Worm (Caenorhabditis elegans) whole organism, L4 larva: ENCODE data around the gene puf-9.

Experiments
- F10B5.3 ChIP-seq: sonication (generic microtip); optimal IDR thresholded peaks from 2 replicates; lab custom pipeline; 2016; ENCODE audit warnings: mild to moderate bottlenecking, missing genetic modification characterization, missing compliant biosample characterization
- F26F4.8 ChIP-seq: fragments of 200-800 bp; sonication (Bioruptor generic); conservative IDR thresholded peaks from 2 replicates; pipeline ENCODE4 v1.3.6; 2022; ENCODE audit warnings: missing genetic modification characterization, missing compliant biosample characterization
- F44E2.7 ChIP-seq: fragments of 200-800 bp; sonication (Bioruptor generic); IDR thresholded peaks from 2 replicates; pipeline ENCODE4 v2.1.2; 2022; ENCODE audit warnings: missing genetic modification characterization, missing compliant biosample characterization
- F49E8.2 ChIP-seq: sonication (generic microtip); optimal IDR thresholded peaks from 2 replicates; lab custom pipeline; 2016; ENCODE audit warnings: missing compliant biosample characterization, mild to moderate bottlenecking, missing genetic modification characterization, borderline replicate concordance
- R02D3.7 ChIP-seq: fragments of 150-350 bp; sonication (generic microtip); optimal IDR thresholded peaks from 3 replicates; lab custom pipeline; 2014; ENCODE audit warnings: missing biosample characterization, missing genetic modification characterization
- T26A8.4 ChIP-seq: fragments of 200-800 bp; sonication (Bioruptor generic); IDR thresholded peaks from 2 replicates; pipeline ENCODE4 v1.3.6; 2022; ENCODE audit warnings: missing genetic modification characterization, missing compliant biosample characterization
- Y105C5A.15 ChIP-seq: fragments of 200-800 bp; sonication (Bioruptor generic); IDR thresholded peaks from 2 replicates; pipeline ENCODE4 v1.3.6; 2022; ENCODE audit warnings: missing genetic modification characterization, missing compliant biosample characterization
- ceh-20 ChIP-seq: fragments of 200-800 bp; sonication (Bioruptor generic); IDR thresholded peaks from 2 replicates; pipeline ENCODE4 v1.3.6; 2022; ENCODE audit warnings: missing genetic modification reagents, missing genetic modification characterization, missing compliant biosample characterization
- ceh-28 ChIP-seq: fragments of 150-350 bp; optimal IDR thresholded peaks from 2 replicates; lab custom pipeline; 2014; ENCODE audit warnings: missing biosample characterization, missing genetic modification reagents, missing genetic modification characterization
- ceh-44 ChIP-seq: fragments of 200-800 bp; sonication (Bioruptor generic); IDR thresholded peaks from 2 replicates; pipeline ENCODE4 v1.3.6; 2022; ENCODE audit warnings: missing genetic modification reagents, missing genetic modification characterization, missing compliant biosample characterization
- daf-8 ChIP-seq: fragments of 200-800 bp; sonication (Bioruptor generic); IDR thresholded peaks from 2 replicates; pipeline ENCODE4 v1.3.6; 2022; ENCODE audit warnings: missing genetic modification characterization, missing compliant biosample characterization
- dmd-6 ChIP-seq: fragments of 200-800 bp; sonication (Bioruptor generic); IDR thresholded peaks from 2 replicates; pipeline ENCODE4 v1.3.6; 2022; ENCODE audit warnings: missing genetic modification reagents, missing genetic modification characterization, missing compliant biosample characterization
- dmd-8 ChIP-seq: fragments of 200-800 bp; sonication (Bioruptor generic); IDR thresholded peaks from 2 replicates; pipeline ENCODE4 v1.3.6; 2022; ENCODE audit warnings: missing genetic modification characterization, missing compliant biosample characterization
- dpl-1 ChIP-seq: fragments of 150-350 bp; optimal IDR thresholded peaks from 2 replicates; lab custom pipeline; 2014; ENCODE audit warnings: missing biosample characterization, missing genetic modification reagents, missing genetic modification characterization
- duxl-1 ChIP-seq: sonication (generic microtip); optimal IDR thresholded peaks from 2 replicates; lab custom pipeline; 2016; ENCODE audit warnings: mild to moderate bottlenecking, missing genetic modification characterization, moderate library complexity, missing compliant biosample characterization; ENCODE audit not compliant: poor library complexity
- hlh-30 ChIP-seq: sonication (generic microtip); optimal IDR thresholded peaks from 2 replicates; lab custom pipeline; 2017; ENCODE audit warnings: antibody characterized with exemption, mild to moderate bottlenecking, missing genetic modification characterization, missing compliant biosample characterization; ENCODE audit not compliant: insufficient read depth
- lin-29 ChIP-seq: fragments of 200-800 bp; sonication (Bioruptor generic); IDR thresholded peaks from 2 replicates; pipeline ENCODE4 v1.3.6; 2022; ENCODE audit warnings: missing genetic modification reagents, missing genetic modification characterization, missing compliant biosample characterization
- lin-39 ChIP-seq: fragments of 150-350 bp; optimal IDR thresholded peaks from 2 replicates; lab custom pipeline; 2014; ENCODE audit warnings: missing biosample characterization, missing genetic modification reagents, missing genetic modification characterization
- lsy-2 ChIP-seq, 2 experiments: fragments of 150-350 bp in 1 of 2; sonication (generic microtip) in 1 of 2; optimal IDR thresholded peaks; 2 replicates each; lab custom pipeline; 2014 to 2017; ENCODE audit warnings: missing biosample characterization in 2 of 2, missing genetic modification characterization in 2 of 2
- mdl-1 ChIP-seq, 2 experiments: fragments of 150-350 bp in 1 of 2; sonication (generic microtip) in 1 of 2; optimal IDR thresholded peaks; 2 replicates each; lab custom pipeline; 2014 to 2017; ENCODE audit warnings: missing biosample characterization in 2 of 2, missing genetic modification characterization in 2 of 2
- mep-1 ChIP-seq: fragments of 150-350 bp; sonication (generic microtip); optimal IDR thresholded peaks from 3 replicates; lab custom pipeline; 2014; ENCODE audit warnings: missing biosample characterization, missing genetic modification characterization
- mes-2 ChIP-seq: sonication (generic microtip); optimal IDR thresholded peaks from 2 replicates; lab custom pipeline; 2016; ENCODE audit warnings: missing genotype, mild to moderate bottlenecking, missing genetic modification characterization, missing compliant biosample characterization; ENCODE audit not compliant: poor library complexity, severe bottlenecking
- mxl-2 ChIP-seq: fragments of 200-800 bp; sonication (Bioruptor generic); conservative IDR thresholded peaks from 2 replicates; pipeline ENCODE4 v1.3.6; 2022; ENCODE audit warnings: missing genetic modification reagents, missing genetic modification characterization, missing compliant biosample characterization
- mxl-3 ChIP-seq: fragments of 200-800 bp; sonication (Bioruptor generic); optimal IDR thresholded peaks from 2 replicates; lab custom pipeline; 2018; ENCODE audit warnings: mild to moderate bottlenecking, missing genetic modification characterization, missing compliant biosample characterization
- nhr-28 ChIP-seq: fragments of 150-350 bp; optimal IDR thresholded peaks from 2 replicates; lab custom pipeline; 2014; ENCODE audit warnings: missing biosample characterization, missing genetic modification characterization
- nhr-41 ChIP-seq: fragments of 200-800 bp; sonication (Bioruptor generic); IDR thresholded peaks from 2 replicates; pipeline ENCODE4 v1.3.6; 2022; ENCODE audit warnings: missing genetic modification reagents, missing genetic modification characterization, missing compliant biosample characterization
- nhr-42 ChIP-seq: fragments of 200-800 bp; sonication (Bioruptor generic); IDR thresholded peaks from 2 replicates; pipeline ENCODE4 v1.3.6; 2022; ENCODE audit warnings: missing genetic modification characterization, missing compliant biosample characterization
- nhr-48 ChIP-seq: sonication (generic microtip); optimal IDR thresholded peaks from 2 replicates; lab custom pipeline; 2016; ENCODE audit warnings: mild to moderate bottlenecking, missing genetic modification characterization, missing compliant biosample characterization
- pqm-1 ChIP-seq: sonication (generic microtip); optimal IDR thresholded peaks from 2 replicates; lab custom pipeline; 2017; ENCODE audit warnings: missing biosample characterization, missing genetic modification characterization
- sdz-12 ChIP-seq: fragments of 200-800 bp; sonication (Bioruptor generic); optimal IDR thresholded peaks from 2 replicates; lab custom pipeline; 2018; ENCODE audit warnings: mild to moderate bottlenecking, missing genetic modification characterization, missing compliant biosample characterization
- skn-1 ChIP-seq: fragments of 150-350 bp; optimal IDR thresholded peaks from 2 replicates; lab custom pipeline; 2014; ENCODE audit warnings: missing biosample characterization, missing genetic modification characterization
- snpc-4 ChIP-seq: fragments of 150-350 bp; optimal IDR thresholded peaks from 2 replicates; lab custom pipeline; 2014; ENCODE audit warnings: missing biosample characterization, missing genetic modification characterization
- unc-130 ChIP-seq: sonication (generic microtip); optimal IDR thresholded peaks from 2 replicates; lab custom pipeline; 2016; ENCODE audit warnings: missing genetic modification reagents, missing genetic modification characterization, missing compliant biosample characterization
- unc-62 ChIP-seq, 3 experiments: fragments of 150-350 bp in 1 of 3; sonication (generic microtip); optimal IDR thresholded peaks in 2 of 3; peaks in 1 of 3; 1 replicate in 1 of 3; 2 replicates in 2 of 3; lab custom pipeline; 2014 to 2017; ENCODE audit warnings: missing biosample characterization in 3 of 3, missing genetic modification characterization in 3 of 3, missing genetic modification reagents in 3 of 3, missing genotype in 1 of 3
- zag-1 ChIP-seq: fragments of 150-350 bp; optimal IDR thresholded peaks from 2 replicates; lab custom pipeline; 2014; ENCODE audit warnings: missing biosample characterization, missing genetic modification characterization
- zfp-2 ChIP-seq: sonication (generic microtip); optimal IDR thresholded peaks from 2 replicates; lab custom pipeline; 2016; ENCODE audit warnings: mild to moderate bottlenecking, missing genetic modification characterization, missing compliant biosample characterization
- zip-11 ChIP-seq: fragments of 200-800 bp; sonication (Bioruptor generic); IDR thresholded peaks from 2 replicates; pipeline ENCODE4 v1.3.6; 2022; ENCODE audit warnings: missing genetic modification characterization, missing compliant biosample characterization
- ztf-11 ChIP-seq: fragments of 150-350 bp; optimal IDR thresholded peaks from 2 replicates; lab custom pipeline; 2014; ENCODE audit warnings: missing biosample characterization, missing genetic modification characterization

Gene puf-9

ce11 chrX:5848703-5849102 is 7.3 kb downstream of the puf-9 start, which contains the start of gene atat-2 (continued):
- no peak for TF ChIP-seq mes-2 (tag; lab: Kevin White, UChicago)
- TF ChIP-seq mxl-3 (GFP tag; lab: Kevin White, UChicago), result peak; percentile 52
- TF ChIP-seq nhr-42 (GFP tag; lab: Robert Waterston, UW), result no peak
- peak; percentile 59 for TF ChIP-seq hlh-30 (tag; lab: Kevin White, UChicago)
- no peak for TF ChIP-seq R02D3.7 (tag; lab: Kevin White, UChicago)
- no peak for TF ChIP-seq nhr-48 (tag; lab: Kevin White, UChicago)
- TF ChIP-seq pqm-1 (tag; lab: Kevin White, UChicago), result no peak
- TF ChIP-seq daf-8 (GFP tag; lab: Robert Waterston, UW), result no peak
- no peak for TF ChIP-seq lin-29
- peak; percentile 1 to 38 for TF ChIP-seq lsy-2 (tag; optimal IDR thresholded peaks at IDR 0.05; lab: Kevin White, UChicago)
- no peak for TF ChIP-seq Y105C5A.15 (GFP tag; lab: Robert Waterston, UW)
- no peak for TF ChIP-seq snpc-4 (tag; lab: Kevin White, UChicago)
- no peak for TF ChIP-seq dmd-8 (GFP tag; lab: Robert Waterston, UW)
- no peak for TF ChIP-seq zip-11 (GFP tag; lab: Robert Waterston, UW)
- no peak for TF ChIP-seq F49E8.2 (tag; lab: Kevin White, UChicago)
- TF ChIP-seq ceh-28 (tag; lab: Kevin White, UChicago), result no peak
- TF ChIP-seq nhr-28, result peak; percentile 57
- TF ChIP-seq skn-1 (tag; lab: Kevin White, UChicago), result no peak
- TF ChIP-seq unc-130 (GFP tag; lab: Kevin White, UChicago), result no peak
- TF ChIP-seq ceh-44, result no peak
- TF ChIP-seq ceh-20 (GFP tag; lab: Robert Waterston, UW), result no peak
- TF ChIP-seq dmd-6 (GFP tag; lab: Robert Waterston, UW), result no peak
- no peak for TF ChIP-seq lin-39 (tag; lab: Kevin White, UChicago)
- no peak for TF ChIP-seq ztf-11 (tag; lab: Kevin White, UChicago)
- no peak for TF ChIP-seq dpl-1 (GFP tag; lab: Kevin White, UChicago)
- TF ChIP-seq T26A8.4 (GFP tag; lab: Robert Waterston, UW), result 0 out of 2 replicates have a peak, but pooled peaks have one; percentile 22
- TF ChIP-seq mep-1 (tag; lab: Kevin White, UChicago), result peak; percentile 12
- TF ChIP-seq zfp-2, result no peak
- TF ChIP-seq F10B5.3 (tag; lab: Kevin White, UChicago), result no peak
- TF ChIP-seq nhr-41, result no peak
- TF ChIP-seq mxl-2 (GFP tag; lab: Robert Waterston, UW), result no peak
- TF ChIP-seq duxl-1 (tag; lab: Kevin White, UChicago), result no peak
- TF ChIP-seq F26F4.8 (GFP tag; lab: Robert Waterston, UW), result no peak
- TF ChIP-seq, all 104 proteins: peak for 10

ce11 chrX:5850472-5850871 is 9.1 kb downstream of the puf-9 start:
- TF ChIP-seq zag-1 (tag; lab: Kevin White, UChicago) (no peak), sdz-12 (GFP tag; lab: Kevin White, UChicago) (no peak)
- TF ChIP-seq, all 104 proteins: peak for 0

- TF ChIP-seq mdl-1 (tag; optimal IDR thresholded peaks at IDR 0.05; lab: Kevin White, UChicago) (no peak), F44E2.7 (GFP tag; lab: Robert Waterston, UW) (no peak), zip-11 (GFP tag; lab: Robert Waterston, UW) (no peak), unc-62 (GFP tag; optimal IDR thresholded peaks at IDR 0.05 in 1 of 2; lab: Kevin White, UChicago) (peak in 1 of 2 experiments; percentile 94), unc-62 (tag; optimal IDR thresholded peaks at IDR 0.05; lab: Kevin White, UChicago) (no peak), duxl-1 (tag; lab: Kevin White, UChicago) (peak; percentile 53)
Measured at ce11 chrX:5852113-5852512, 10.7 kb downstream of the puf-9 start.
